Worm (Caenorhabditis elegans) whole organism, late embryonic: ENCODE measurements around the gene bmk-1.

Experiments
- ceh-2 ChIP-seq: sonication (generic microtip); optimal IDR thresholded peaks from 2 replicates; lab custom pipeline; 2016; ENCODE audit warnings: missing genotype, missing genetic modification characterization, missing compliant biosample characterization
- ceh-22 ChIP-seq: sonication (generic microtip); optimal IDR thresholded peaks from 2 replicates; lab custom pipeline; 2017; ENCODE audit warnings: missing biosample characterization, missing genetic modification characterization
- ceh-48 ChIP-seq: sonication (generic microtip); optimal IDR thresholded peaks from 2 replicates; lab custom pipeline; 2016; ENCODE audit warnings: missing genetic modification characterization, inconsistent platforms, missing compliant biosample characterization
- dve-1 ChIP-seq: sonication (generic microtip); optimal IDR thresholded peaks from 2 replicates; lab custom pipeline; 2017; ENCODE audit warnings: antibody characterized with exemption, mild to moderate bottlenecking, missing genetic modification characterization, missing compliant biosample characterization
- hlh-30 ChIP-seq: sonication (generic microtip); optimal IDR thresholded peaks from 2 replicates; lab custom pipeline; 2017; ENCODE audit warnings: antibody characterized with exemption, missing genetic modification characterization, missing compliant biosample characterization; ENCODE audit not compliant: insufficient read depth
- pha-4 ChIP-seq: fragments of 150-350 bp; optimal IDR thresholded peaks from 2 replicates; lab custom pipeline; 2018; ENCODE audit warnings: missing biosample characterization, missing genetic modification reagents, missing genetic modification characterization
- rnt-1 ChIP-seq: sonication (generic microtip); optimal IDR thresholded peaks from 2 replicates; lab custom pipeline; 2016; ENCODE audit warnings: missing genetic modification characterization, missing compliant biosample characterization
- sox-2 ChIP-seq: fragments of 200-800 bp; sonication (Bioruptor generic); IDR thresholded peaks from 2 replicates; pipeline ENCODE4 v1.3.6; 2022; ENCODE audit warnings: missing genetic modification reagents, missing genetic modification characterization, missing compliant biosample characterization
- unc-3 ChIP-seq, 2 experiments: fragments of 200-800 bp in 1 of 2; sonication (Bioruptor generic) in 1 of 2; sonication (generic microtip) in 1 of 2; conservative IDR thresholded peaks in 1 of 2; optimal IDR thresholded peaks in 1 of 2; 2 replicates each; pipeline versions ENCODE4 v1.3.6 to Lab custom; 2016 to 2022; ENCODE audit warnings: missing compliant biosample characterization in 2 of 2, missing genetic modification characterization in 2 of 2, missing genetic modification reagents in 1 of 2
- ztf-16 ChIP-seq: sonication (generic microtip); optimal IDR thresholded peaks from 2 replicates; lab custom pipeline; 2017; ENCODE audit warnings: missing genetic modification characterization, missing compliant biosample characterization

DNA sequence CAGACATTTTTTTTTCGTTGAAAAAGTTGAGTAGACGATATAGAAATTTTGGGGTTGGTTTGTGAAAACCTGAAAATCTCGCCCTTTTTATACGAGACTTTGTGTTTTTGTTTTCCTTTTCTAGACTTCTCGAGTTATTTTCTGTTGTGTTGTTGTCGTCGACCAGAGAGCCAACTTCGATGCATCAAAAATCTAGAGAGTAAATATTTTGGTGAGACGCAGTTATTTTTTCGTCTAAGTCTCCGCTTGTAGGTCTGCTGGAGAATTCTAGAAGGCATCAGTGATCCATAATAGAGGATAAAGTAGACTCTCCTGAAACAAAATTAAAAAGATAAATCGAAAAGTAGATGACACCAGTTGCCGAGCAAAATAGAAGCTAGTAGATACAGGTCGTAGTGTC lies 7.6 kb upstream of the bmk-1 start, which contains the start of gene F08H9.4:
- no peak for TF ChIP-seq pha-4
- TF ChIP-seq hlh-30 (tag; lab: Kevin White, UChicago), result no peak
- no peak for TF ChIP-seq rnt-1 (tag; lab: Kevin White, UChicago)
- TF ChIP-seq ceh-22, result no peak
- TF ChIP-seq ceh-2 (tag; lab: Kevin White, UChicago), result no peak
- TF ChIP-seq unc-3 (GFP tag; conservative IDR thresholded peaks at IDR 0.05; lab: Robert Waterston, UW), result no peak
- TF ChIP-seq unc-3 (tag; optimal IDR thresholded peaks at IDR 0.05; lab: Kevin White, UChicago), result no peak
- TF ChIP-seq ztf-16 (tag; lab: Kevin White, UChicago), result no peak
- no peak for TF ChIP-seq sox-2 (GFP tag; lab: Robert Waterston, UW)
- no peak for TF ChIP-seq dve-1
- TF ChIP-seq ceh-48 (tag; lab: Kevin White, UChicago), result no peak
